Worm (Caenorhabditis elegans): ENCODE data around the gene twk-8.

DNA sequence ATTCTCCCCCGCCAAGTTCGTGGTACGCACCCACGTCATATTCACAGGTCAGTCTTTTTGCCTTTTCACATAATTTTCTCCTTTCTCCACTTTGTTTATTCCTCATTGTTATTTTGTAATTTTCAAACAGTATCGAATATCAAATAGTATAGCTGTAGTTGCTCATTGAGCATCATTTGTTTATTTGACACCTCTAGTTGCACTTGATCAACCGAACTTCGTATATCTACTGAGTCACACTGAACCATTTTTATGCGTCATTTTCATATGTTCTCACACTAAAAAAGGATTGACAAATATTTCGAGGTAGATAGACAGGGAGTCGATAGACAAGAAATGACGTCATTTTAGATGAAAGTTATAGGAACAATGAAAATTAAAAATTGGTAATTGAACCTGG, 38.1 kb downstream of the twk-8 start:
- TF ChIP-seq ceh-82 (tag; optimal IDR thresholded peaks at IDR 0.05) (no peak), fos-1 (tag; optimal IDR thresholded peaks at IDR 0.05) (no peak), lin-15B (tag; optimal IDR thresholded peaks at IDR 0.05) (no peak), fkh-2 (tag; optimal IDR thresholded peaks at IDR 0.05) (no peak), pha-4 (tag; optimal IDR thresholded peaks at IDR 0.05) (no peak), ztf-4 (tag; optimal IDR thresholded peaks at IDR 0.05) (no peak), ztf-11 (tag; optimal IDR thresholded peaks at IDR 0.05) (no peak), elt-1 (tag; optimal IDR thresholded peaks at IDR 0.05) (no peak), nhr-237 (tag; optimal IDR thresholded peaks at IDR 0.05) (no peak), zag-1 (tag; optimal IDR thresholded peaks at IDR 0.05) (no peak), lin-39 (tag; optimal IDR thresholded peaks at IDR 0.05) (no peak), tbx-2 (tag; optimal IDR thresholded peaks at IDR 0.05) (no peak), aly-2 (tag; optimal IDR thresholded peaks at IDR 0.05) (no peak)
